Fruit fly (Drosophila melanogaster) whole organism, embryonic: Measurements from ENCODE around the gene Nab2.
A peak's percentile ranks its signal among the peaks of the same experiment; 100 is the strongest.

ENCODE experiments used
- Bdp1 ChIP-seq: fragments of 200-800 bp; sonication (Bioruptor generic); optimal IDR thresholded peaks from 3 replicates; lab custom pipeline; 2016; ENCODE audit warnings: missing biosample characterization, missing genetic modification characterization
- CG1024 ChIP-seq: fragments of 200-800 bp; sonication (Bioruptor generic); IDR thresholded peaks from 2 replicates; pipeline ENCODE4 v1.3.6; 2022; ENCODE audit warnings: missing biosample characterization, missing genetic modification characterization
- CG11398 ChIP-seq: fragments of 200-800 bp; sonication (Bioruptor generic); optimal IDR thresholded peaks from 2 replicates; lab custom pipeline; 2016; ENCODE audit warnings: missing biosample characterization, missing genetic modification characterization
- CG11456 ChIP-seq: fragments of 200-800 bp; sonication (Bioruptor generic); IDR thresholded peaks from 3 replicates; pipeline ENCODE4 v1.3.6; 2022; ENCODE audit warnings: missing biosample characterization, missing genetic modification characterization
- CG14710 ChIP-seq: fragments of 200-800 bp; sonication (Bioruptor generic); optimal IDR thresholded peaks from 3 replicates; lab custom pipeline; 2019; ENCODE audit warnings: missing biosample characterization, mild to moderate bottlenecking, missing genetic modification characterization, moderate library complexity
- CG16863 ChIP-seq: fragments of 200-800 bp; sonication (Bioruptor generic); optimal IDR thresholded peaks from 3 replicates; lab custom pipeline; 2016; ENCODE audit warnings: missing biosample characterization, missing genetic modification characterization
- CG17328 ChIP-seq: fragments of 200-800 bp; sonication (Bioruptor generic); IDR thresholded peaks from 2 replicates; pipeline ENCODE4 v1.3.6; 2022; ENCODE audit warnings: missing biosample characterization, missing genetic modification characterization
- CG17359 ChIP-seq: fragments of 200-800 bp; sonication (Bioruptor generic); optimal IDR thresholded peaks from 3 replicates; lab custom pipeline; 2018; ENCODE audit warnings: missing biosample characterization, mild to moderate bottlenecking, missing genetic modification characterization, moderate library complexity
- CG18764 ChIP-seq: fragments of 200-800 bp; sonication (Bioruptor generic); optimal IDR thresholded peaks from 3 replicates; lab custom pipeline; 2016; ENCODE audit warnings: missing biosample characterization, missing genetic modification characterization
- CG2129 ChIP-seq: fragments of 200-800 bp; sonication (Bioruptor generic); IDR thresholded peaks from 2 replicates; pipeline ENCODE4 v1.3.6; 2022; ENCODE audit warnings: missing biosample characterization, missing genetic modification characterization; ENCODE audit not compliant: partially characterized antibody
- CG2202 ChIP-seq: fragments of 200-800 bp; sonication (Bioruptor generic); optimal IDR thresholded peaks from 2 replicates; lab custom pipeline; 2018; ENCODE audit warnings: missing biosample characterization, mild to moderate bottlenecking, missing genetic modification characterization
- CG2889 ChIP-seq: fragments of 200-800 bp; sonication (Bioruptor generic); IDR thresholded peaks from 3 replicates; pipeline ENCODE4 v1.3.6; 2022; ENCODE audit warnings: missing biosample characterization, missing genetic modification characterization
- CG33557 ChIP-seq: fragments of 200-800 bp; sonication (Bioruptor generic); optimal IDR thresholded peaks from 2 replicates; lab custom pipeline; 2019; ENCODE audit warnings: missing biosample characterization, mild to moderate bottlenecking, missing genetic modification characterization, moderate library complexity
- CG4360 ChIP-seq: fragments of 200-800 bp; sonication (Bioruptor generic); IDR thresholded peaks from 2 replicates; pipeline ENCODE4 v1.3.6; 2022; ENCODE audit warnings: missing biosample characterization, missing genetic modification characterization
- CG6791 ChIP-seq: fragments of 200-800 bp; sonication (Bioruptor generic); IDR thresholded peaks from 3 replicates; pipeline ENCODE4 v1.3.6; 2022; ENCODE audit warnings: missing biosample characterization, missing genetic modification characterization; ENCODE audit not compliant: partially characterized antibody
- CG7786 ChIP-seq: fragments of 200-800 bp; sonication (Bioruptor generic); optimal IDR thresholded peaks from 2 replicates; lab custom pipeline; 2016; ENCODE audit warnings: missing biosample characterization, missing genetic modification characterization
- CG8765 ChIP-seq: fragments of 200-800 bp; sonication (Bioruptor generic); IDR thresholded peaks from 2 replicates; pipeline ENCODE4 v1.3.6; 2022; ENCODE audit warnings: missing biosample characterization, missing genetic modification characterization
- CG9437 ChIP-seq: fragments of 200-800 bp; sonication (Bioruptor generic); optimal IDR thresholded peaks from 2 replicates; lab custom pipeline; 2018; ENCODE audit warnings: missing biosample characterization, mild to moderate bottlenecking, missing genetic modification characterization
- CG9609 ChIP-seq: fragments of 200-800 bp; sonication (Bioruptor generic); optimal IDR thresholded peaks from 3 replicates; lab custom pipeline; 2016; ENCODE audit warnings: missing biosample characterization, missing genetic modification characterization
- CG9876 ChIP-seq: fragments of 200-800 bp; sonication (Bioruptor generic); optimal IDR thresholded peaks from 2 replicates; lab custom pipeline; 2016; ENCODE audit warnings: missing biosample characterization, missing genetic modification characterization
- Doc3 ChIP-seq: fragments of 200-800 bp; sonication (Bioruptor generic); IDR thresholded peaks from 3 replicates; pipeline ENCODE4 v1.3.6; 2022; ENCODE audit warnings: missing biosample characterization, missing genetic modification characterization; ENCODE audit not compliant: partially characterized antibody
- E2f2 ChIP-seq: fragments of 200-800 bp; sonication (Bioruptor generic); IDR thresholded peaks from 2 replicates; pipeline ENCODE4 v1.3.6; 2022; ENCODE audit warnings: missing biosample characterization, missing genetic modification characterization
- H15 ChIP-seq: fragments of 200-800 bp; sonication (Bioruptor generic); IDR thresholded peaks from 3 replicates; pipeline ENCODE4 v1.3.6; 2022; ENCODE audit warnings: missing biosample characterization, missing genetic modification characterization
- MBD-R2 ChIP-seq: fragments of 200-800 bp; sonication (Bioruptor generic); IDR thresholded peaks from 2 replicates; pipeline ENCODE4 v1.3.6; 2022; ENCODE audit warnings: missing biosample characterization, missing genetic modification characterization
- Meics ChIP-seq: fragments of 200-800 bp; sonication (Bioruptor generic); optimal IDR thresholded peaks from 2 replicates; lab custom pipeline; 2017; ENCODE audit warnings: missing biosample characterization, mild to moderate bottlenecking, missing genetic modification characterization
- Mrtf ChIP-seq: fragments of 200-800 bp; sonication (Bioruptor generic); IDR thresholded peaks from 3 replicates; pipeline ENCODE4 v1.3.6; 2022; ENCODE audit warnings: missing biosample characterization, missing genetic modification characterization
- Six4 ChIP-seq: fragments of 200-800 bp; sonication (Bioruptor generic); optimal IDR thresholded peaks from 2 replicates; lab custom pipeline; 2016; ENCODE audit warnings: missing biosample characterization, missing genetic modification characterization
- Sox102F ChIP-seq: fragments of 200-800 bp; sonication (Bioruptor generic); optimal IDR thresholded peaks from 2 replicates; lab custom pipeline; 2018; ENCODE audit warnings: missing biosample characterization, mild to moderate bottlenecking, missing genetic modification characterization, moderate library complexity
- al ChIP-seq: fragments of 200-800 bp; sonication (Bioruptor generic); IDR thresholded peaks from 2 replicates; pipeline ENCODE4 v1.3.6; 2022; ENCODE audit warnings: missing biosample characterization, missing genetic modification characterization
- amos ChIP-seq: fragments of 200-800 bp; sonication (Bioruptor generic); IDR thresholded peaks from 2 replicates; pipeline ENCODE4 v1.3.6; 2022; ENCODE audit warnings: missing biosample characterization, missing genetic modification characterization; ENCODE audit not compliant: partially characterized antibody
- az2 ChIP-seq: fragments of 200-800 bp; sonication (Bioruptor generic); optimal IDR thresholded peaks from 3 replicates; lab custom pipeline; 2016; ENCODE audit warnings: missing biosample characterization, missing genetic modification characterization
- bowl ChIP-seq: fragments of 200-800 bp; sonication (Bioruptor generic); IDR thresholded peaks from 2 replicates; pipeline ENCODE4 v1.3.6; 2022; ENCODE audit warnings: missing biosample characterization, missing genetic modification characterization
- bsh ChIP-seq, 2 experiments: fragments of 200-800 bp; sonication (Bioruptor generic); optimal IDR thresholded peaks; 2 replicates each; lab custom pipeline; 2017 to 2018; ENCODE audit warnings: mild to moderate bottlenecking in 2 of 2, missing biosample characterization in 2 of 2, missing genetic modification characterization in 2 of 2, moderate library complexity in 1 of 2
- h ChIP-seq: fragments of >200 bp; optimal IDR thresholded peaks from 2 replicates; lab custom pipeline; 2017
- hkb ChIP-seq, 2 experiments: fragments of 200-800 bp in 1 of 2; fragments of >200 bp in 1 of 2; sonication (Bioruptor generic) in 1 of 2; IDR thresholded peaks in 1 of 2; optimal IDR thresholded peaks in 1 of 2; 2 replicates each; pipeline versions ENCODE4 v1.3.6 to Lab custom; 2017 to 2022; ENCODE audit warnings: missing biosample characterization in 1 of 2, missing genetic modification characterization in 1 of 2
- maf-S ChIP-seq: fragments of 200-800 bp; sonication (Bioruptor generic); optimal IDR thresholded peaks from 2 replicates; lab custom pipeline; 2016; ENCODE audit warnings: missing biosample characterization, missing genetic modification characterization
- nerfin-2 ChIP-seq: fragments of 200-800 bp; sonication (Bioruptor generic); IDR thresholded peaks from 2 replicates; pipeline ENCODE4 v1.3.6; 2022; ENCODE audit warnings: missing biosample characterization, missing genetic modification characterization; ENCODE audit not compliant: partially characterized antibody
- nom ChIP-seq: fragments of 200-800 bp; sonication (Bioruptor generic); optimal IDR thresholded peaks from 2 replicates; lab custom pipeline; 2017; ENCODE audit warnings: missing biosample characterization, missing genetic modification characterization, mild to moderate bottlenecking, moderate library complexity, missing genetic modification reagents
- pum ChIP-seq: fragments of 200-800 bp; sonication (Bioruptor generic); optimal IDR thresholded peaks from 2 replicates; lab custom pipeline; 2016; ENCODE audit warnings: missing biosample characterization, missing genetic modification characterization
- slou ChIP-seq: fragments of 200-800 bp; sonication (Bioruptor generic); optimal IDR thresholded peaks from 3 replicates; lab custom pipeline; 2016; ENCODE audit warnings: missing biosample characterization, missing genetic modification characterization
- sqz ChIP-seq: fragments of 200-800 bp; sonication (Bioruptor generic); optimal IDR thresholded peaks from 3 replicates; lab custom pipeline; 2018; ENCODE audit warnings: missing biosample characterization, mild to moderate bottlenecking, missing genetic modification characterization
- stwl ChIP-seq: fragments of 200-800 bp; sonication (Bioruptor generic); optimal IDR thresholded peaks from 3 replicates; lab custom pipeline; 2018; ENCODE audit warnings: missing biosample characterization, mild to moderate bottlenecking, missing genetic modification characterization, moderate library complexity
- tgo ChIP-seq: fragments of 200-800 bp; sonication (Bioruptor generic); IDR thresholded peaks from 3 replicates; pipeline ENCODE4 v1.3.6; 2022; ENCODE audit warnings: missing biosample characterization, missing genetic modification characterization
- tin ChIP-seq: fragments of 200-800 bp; sonication (Bioruptor generic); optimal IDR thresholded peaks from 3 replicates; lab custom pipeline; 2016; ENCODE audit warnings: missing biosample characterization, missing genetic modification characterization
- tio ChIP-seq: fragments of 200-800 bp; sonication (Bioruptor generic); optimal IDR thresholded peaks from 2 replicates; lab custom pipeline; 2017; ENCODE audit warnings: missing biosample characterization, missing genetic modification characterization, inconsistent platforms
- toy ChIP-seq: fragments of 200-800 bp; sonication (Bioruptor generic); IDR thresholded peaks from 2 replicates; pipeline ENCODE4 v1.3.6; 2022; ENCODE audit warnings: missing biosample characterization, missing genetic modification characterization
- tup ChIP-seq: fragments of 200-800 bp; sonication (Bioruptor generic); optimal IDR thresholded peaks from 2 replicates; lab custom pipeline; 2016; ENCODE audit warnings: missing biosample characterization, mild to moderate bottlenecking, missing genetic modification characterization, moderate library complexity
- wek ChIP-seq: fragments of 200-800 bp; sonication (Bioruptor generic); optimal IDR thresholded peaks from 3 replicates; lab custom pipeline; 2018; ENCODE audit warnings: missing biosample characterization, mild to moderate bottlenecking, missing genetic modification characterization, moderate library complexity
- zen2 ChIP-seq: fragments of 200-800 bp; sonication (Bioruptor generic); IDR thresholded peaks from 3 replicates; pipeline ENCODE4 v1.3.6; 2022; ENCODE audit warnings: missing biosample characterization, missing genetic modification characterization; ENCODE audit not compliant: partially characterized antibody

Gene Nab2

DNA sequence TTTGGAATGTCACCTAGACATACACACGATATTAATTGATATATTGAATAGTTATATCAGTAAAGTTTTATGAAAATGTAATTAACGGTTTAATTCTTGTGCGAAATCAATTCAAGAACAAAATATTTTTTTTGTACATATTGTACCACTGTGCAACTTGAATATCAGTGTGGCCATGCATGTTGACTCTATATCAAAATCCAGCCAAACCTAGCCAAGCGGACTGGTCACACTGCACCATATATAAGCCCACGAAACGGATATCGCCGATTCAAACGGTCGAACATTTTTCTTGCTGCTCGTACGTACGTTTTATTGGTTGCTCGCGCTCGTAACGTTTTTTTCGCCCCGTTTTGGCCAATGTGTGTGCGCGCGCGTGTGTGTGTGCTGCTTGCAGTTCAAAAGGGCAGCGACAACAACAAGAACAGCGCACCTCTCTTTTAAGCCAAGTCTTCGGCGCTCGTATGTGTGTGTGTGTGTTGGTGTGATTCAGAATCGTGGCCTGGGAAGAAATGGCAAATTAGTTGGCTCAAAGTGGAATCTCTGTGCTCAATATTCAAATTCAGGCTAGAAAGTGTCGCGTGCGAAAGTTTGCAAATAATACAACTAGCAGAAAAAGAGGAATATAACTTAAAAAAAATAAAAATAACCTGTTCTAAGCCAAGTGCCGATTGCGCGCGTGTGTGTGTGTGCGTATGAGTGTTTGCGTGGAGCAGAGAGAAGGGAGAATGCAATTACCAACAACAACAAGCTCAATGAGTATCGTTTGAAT, 23.2 kb downstream of the Nab2 start, which contains the start of gene crb (continued):
- TF ChIP-seq pum (peak; percentile 7), CG6791 (GFP tag; lab: Robert Waterston, UW) (peak; percentile 80), bowl (GFP tag; lab: Robert Waterston, UW) (no peak), stwl (peak; percentile 74), hkb (optimal IDR thresholded peaks at IDR 0.05; lab: Kevin White, UChicago) (no peak), hkb (GFP tag; IDR thresholded peaks at IDR 0.05; lab: Robert Waterston, UW) (peak; percentile 61), zen2 (GFP tag; lab: Robert Waterston, UW) (peak; percentile 53; the same call in 2 of the 3 replicates), Meics (GFP tag; lab: Kevin White, UChicago) (peak; percentile 64), CG16863 (GFP tag; lab: Kevin White, UChicago) (peak; percentile 34), Bdp1 (peak; percentile 41), CG7786 (GFP tag; lab: Kevin White, UChicago) (no peak), MBD-R2 (peak; percentile 66), E2f2 (GFP tag; lab: Robert Waterston, UW) (peak; percentile 85), maf-S (GFP tag; lab: Kevin White, UChicago) (peak; percentile 60), CG17328 (GFP tag; lab: Robert Waterston, UW) (0 out of 2 replicates have a peak, but pooled peaks have one; percentile 42), CG18764 (no peak), H15 (GFP tag; lab: Robert Waterston, UW) (0 out of 3 replicates have a peak, but pooled peaks have one; percentile 35), bsh (GFP tag; optimal IDR thresholded peaks at IDR 0.05; lab: Kevin White, UChicago) (peak in 1 of 2 experiments; percentile 32), nerfin-2 (GFP tag; lab: Robert Waterston, UW) (peak; percentile 37; the same call in 1 of the 2 replicates), CG1024 (GFP tag; lab: Robert Waterston, UW) (no peak; the same call in 1 of the 2 replicates), CG9876 (GFP tag; lab: Kevin White, UChicago) (no peak), sqz (GFP tag; lab: Kevin White, UChicago) (peak; percentile 77), tup (GFP tag; lab: Kevin White, UChicago) (no peak), CG11398 (no peak), Mrtf (no peak), h (lab: Kevin White, UChicago) (no peak), amos (GFP tag; lab: Robert Waterston, UW) (peak; percentile 63), CG17359 (tag; lab: Kevin White, UChicago) (peak; percentile 43), slou (GFP tag; lab: Kevin White, UChicago) (no peak), al (GFP tag; lab: Robert Waterston, UW) (no peak), wek (peak; percentile 59), toy (GFP tag; lab: Robert Waterston, UW) (no peak), tin (GFP tag; lab: Kevin White, UChicago) (peak; percentile 49), CG2889 (GFP tag; lab: Robert Waterston, UW) (no peak), tgo (GFP tag; lab: Robert Waterston, UW) (peak; percentile 56), CG11456 (GFP tag; lab: Robert Waterston, UW) (0 out of 3 replicates have a peak, but pooled peaks have one; percentile 43), CG33557 (GFP tag; lab: Kevin White, UChicago) (peak; percentile 34), CG9437 (GFP tag; lab: Kevin White, UChicago) (peak; percentile 36), nom (peak; percentile 31), Sox102F (peak; percentile 1), Six4 (GFP tag; lab: Kevin White, UChicago) (no peak), Doc3 (no peak), CG2129 (no peak), CG14710 (tag; lab: Kevin White, UChicago) (peak; percentile 35), tio (no peak), CG2202 (tag; lab: Kevin White, UChicago) (peak; percentile 22), az2 (peak; percentile 37), CG8765 (no peak), CG4360 (GFP tag; lab: Robert Waterston, UW) (peak; percentile 79), CG9609 (peak; percentile 18)
